Worm (Caenorhabditis elegans) whole organism, L2 larva: ENCODE results near the gene elmd-1.

Experiments
- ZK546.5 ChIP-seq: sonication (generic microtip); optimal IDR thresholded peaks from 2 replicates; lab custom pipeline; 2017; ENCODE audit warnings: missing biosample characterization, missing genetic modification characterization
- lin-11 ChIP-seq: fragments of 150-350 bp; sonication (generic microtip); optimal IDR thresholded peaks from 2 replicates; lab custom pipeline; 2014; ENCODE audit warnings: missing biosample characterization, missing genetic modification characterization, inconsistent platforms, mixed read lengths
- lin-13 ChIP-seq: fragments of 150-350 bp; optimal IDR thresholded peaks from 2 replicates; lab custom pipeline; 2014; ENCODE audit warnings: missing biosample characterization, missing genetic modification reagents, missing genetic modification characterization
- lin-39 ChIP-seq: fragments of 150-350 bp; optimal IDR thresholded peaks from 2 replicates; lab custom pipeline; 2014; ENCODE audit warnings: missing biosample characterization, missing genetic modification reagents, missing genetic modification characterization
- lsy-2 ChIP-seq, 2 experiments: fragments of 150-350 bp in 1 of 2; sonication (generic microtip) in 1 of 2; optimal IDR thresholded peaks; 2 replicates each; lab custom pipeline; 2014 to 2017; ENCODE audit warnings: missing biosample characterization in 2 of 2, missing genetic modification characterization in 2 of 2
- nhr-11 ChIP-seq: fragments of 150-350 bp; optimal IDR thresholded peaks from 2 replicates; lab custom pipeline; 2014; ENCODE audit warnings: missing biosample characterization, missing genetic modification characterization
- sem-4 ChIP-seq: fragments of 150-350 bp; optimal IDR thresholded peaks from 2 replicates; lab custom pipeline; 2014; ENCODE audit warnings: missing biosample characterization, missing genetic modification reagents, missing genetic modification characterization
- zag-1 ChIP-seq: fragments of 150-350 bp; optimal IDR thresholded peaks from 2 replicates; lab custom pipeline; 2014; ENCODE audit warnings: missing biosample characterization, missing genetic modification characterization

ce11 chrIII:3377700-3378099 is 12.0 kb upstream of the elmd-1 start:
- TF ChIP-seq ZK546.5 (tag; lab: Kevin White, UChicago) (no peak), nhr-11 (tag; lab: Kevin White, UChicago) (no peak), lin-13 (GFP tag; lab: Kevin White, UChicago) (peak; percentile 48), lsy-2 (tag; optimal IDR thresholded peaks at IDR 0.05; lab: Kevin White, UChicago) (no peak), lin-39 (tag; lab: Kevin White, UChicago) (no peak), sem-4 (tag; lab: Kevin White, UChicago) (no peak), lin-11 (tag; lab: Kevin White, UChicago) (no peak), zag-1 (no peak)
